Worm (Caenorhabditis elegans): ENCODE measurements around the gene Y39E4B.13.

Y39E4B.13 gene

DNA sequence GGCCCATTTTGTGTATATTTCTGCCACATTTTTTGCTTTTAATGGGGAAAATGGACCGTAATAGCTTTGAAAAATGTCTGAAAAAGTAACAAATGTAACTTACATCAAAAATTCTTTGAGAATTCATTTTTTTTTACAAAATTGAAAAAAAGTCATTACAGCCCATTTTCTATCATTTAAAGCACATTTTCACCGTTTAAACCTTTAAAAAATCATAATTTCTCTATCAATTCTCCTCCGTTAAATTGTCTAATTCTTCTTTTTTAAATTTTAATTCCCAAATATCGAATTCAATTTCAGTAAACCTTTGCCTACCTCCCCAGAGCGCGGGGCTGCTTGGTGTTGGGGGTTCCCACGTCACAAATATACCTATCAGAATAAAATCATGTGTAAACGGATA is 16.4 kb downstream of the Y39E4B.13 start, which contains the start of gene dhhc-8:
Gene dhhc-8, plus strand, starts transcription at position 301 of the 400 bp plus-strand sequence.
- TF ChIP-seq lir-3 (tag; optimal IDR thresholded peaks at IDR 0.05; ENCODE audit: poor library complexity) (no peak), nhr-85 (tag) (peak; percentile 76)

DNA sequence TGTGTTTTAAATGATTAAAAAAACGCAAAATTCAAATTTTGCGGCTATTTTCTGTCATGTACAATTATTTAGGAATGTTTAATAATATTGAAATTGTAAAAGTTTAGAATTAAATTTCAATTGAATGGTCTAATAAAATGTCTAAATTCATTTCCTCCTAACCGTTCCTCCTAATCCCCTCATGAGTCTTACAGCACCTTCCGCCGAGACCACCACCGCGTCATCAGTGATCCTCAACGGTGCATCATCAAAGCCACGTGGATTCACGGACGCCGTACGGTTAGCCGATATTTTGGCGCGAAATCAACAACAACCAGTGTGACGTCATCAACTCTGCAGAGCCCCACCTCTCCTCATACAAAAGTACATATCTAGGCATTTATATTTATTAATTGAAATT is 27.5 kb downstream of the Y39E4B.13 start:
- TF ChIP-seq snpc-4 (tag; optimal IDR thresholded peaks at IDR 0.05) (no peak), lin-35 (GFP tag; optimal IDR thresholded peaks at IDR 0.05) (no peak), pag-3 (tag; optimal IDR thresholded peaks at IDR 0.05; ENCODE audit: borderline replicate concordance, insufficient read depth) (no peak), dpl-1 (GFP tag; optimal IDR thresholded peaks at IDR 0.05) (no peak), tbx-2 (tag; optimal IDR thresholded peaks at IDR 0.05) (no peak), ceh-90 (tag; optimal IDR thresholded peaks at IDR 0.05) (no peak)

DNA sequence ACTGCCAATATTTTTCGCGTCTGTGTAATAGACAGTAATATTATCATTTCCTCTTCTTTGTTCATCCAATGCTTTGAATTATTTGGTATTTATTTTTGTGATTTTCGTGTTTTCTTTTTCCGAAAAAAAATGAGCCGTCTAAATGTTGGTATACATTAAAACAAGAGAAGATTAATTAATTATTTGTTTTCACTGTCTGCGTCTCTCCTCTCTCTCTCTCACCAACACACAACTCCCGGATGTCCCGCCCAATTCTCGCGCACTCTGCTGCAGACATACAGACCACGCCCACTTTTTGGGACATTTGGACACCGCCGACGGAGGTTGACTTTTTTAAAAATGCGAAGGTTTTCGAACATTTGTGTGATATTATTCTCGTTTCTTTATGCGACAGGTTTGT is 28.6 kb downstream of the Y39E4B.13 start, which contains the start of gene zig-8:
Gene zig-8, plus strand, starts transcription at position 301 of the 400 bp plus-strand sequence.
- TF ChIP-seq nhr-20 (tag; optimal IDR thresholded peaks at IDR 0.05) (no peak), efl-1 (optimal IDR thresholded peaks at IDR 0.05) (no peak), efl-1 (GFP tag; optimal IDR thresholded peaks at IDR 0.05 in 1 of 2) (peak in 1 of 2 experiments; percentile 66), unc-86 (tag; optimal IDR thresholded peaks at IDR 0.05) (peak; percentile 37)

DNA sequence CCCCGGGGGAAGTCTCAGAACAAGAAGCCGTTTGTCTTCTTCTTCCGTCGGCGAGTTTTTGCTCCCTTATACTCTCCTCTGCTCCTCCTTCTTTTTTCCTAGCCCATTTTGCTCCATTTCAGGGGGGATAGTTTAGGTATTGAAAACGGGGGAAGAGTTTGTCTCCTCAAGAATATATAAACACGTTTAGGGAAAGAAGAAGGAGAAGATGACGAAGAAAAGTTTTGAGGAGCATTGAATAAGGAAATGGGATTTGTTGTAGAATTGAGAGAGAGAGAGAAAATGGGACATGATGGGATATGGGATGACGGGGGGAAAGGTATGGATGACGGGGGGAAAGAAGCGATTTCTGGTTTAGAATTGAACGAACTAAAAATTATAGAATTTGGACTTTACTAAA is 32.5 kb downstream of the Y39E4B.13 start:
- TF ChIP-seq ces-1 (GFP tag; optimal IDR thresholded peaks at IDR 0.05), result peak; percentile 21
- TF ChIP-seq ceh-90 (tag; optimal IDR thresholded peaks at IDR 0.05), result no peak
- TF ChIP-seq zag-1 (tag; optimal IDR thresholded peaks at IDR 0.05), result no peak
- peak; percentile 63 for TF ChIP-seq lin-14 (GFP tag; optimal IDR thresholded peaks at IDR 0.05)
- TF ChIP-seq tbx-2 (tag; optimal IDR thresholded peaks at IDR 0.05), result no peak
- TF ChIP-seq fkh-10 (GFP tag; optimal IDR thresholded peaks at IDR 0.05), result peak; percentile 76

DNA sequence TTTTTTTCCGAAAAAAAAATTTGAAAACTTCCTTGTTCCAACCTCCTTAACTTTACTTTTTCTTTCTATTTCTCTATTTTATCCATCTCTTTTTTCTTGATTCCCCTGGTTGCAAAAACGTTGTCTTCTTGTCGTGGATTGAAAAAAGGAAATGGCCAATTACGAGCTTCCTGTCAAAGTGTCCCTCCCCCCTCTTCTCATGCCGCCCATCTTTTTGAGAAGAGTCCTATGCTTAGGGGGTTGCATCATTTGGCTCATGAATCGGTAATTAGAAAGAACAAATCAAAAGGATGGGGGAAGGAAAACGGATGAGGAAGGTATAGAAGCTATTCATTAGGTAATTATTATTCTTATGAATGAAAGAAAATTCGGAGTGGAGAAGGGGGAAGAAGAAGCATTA is 36.2 kb downstream of the Y39E4B.13 start:
- TF ChIP-seq tbx-2 (tag; optimal IDR thresholded peaks at IDR 0.05) (peak; percentile 13), ceh-88 (GFP tag; IDR thresholded peaks at IDR 0.05) (no peak), fkh-10 (GFP tag; optimal IDR thresholded peaks at IDR 0.05) (peak; percentile 49), unc-86 (tag; optimal IDR thresholded peaks at IDR 0.05) (peak; percentile 45), F16B12.6 (tag; optimal IDR thresholded peaks at IDR 0.05) (no peak), nhr-77 (tag; optimal IDR thresholded peaks at IDR 0.05) (no peak), ztf-4 (tag; optimal IDR thresholded peaks at IDR 0.05) (no peak), irx-1 (tag; optimal IDR thresholded peaks at IDR 0.05) (no peak), C16A3.4 (tag; optimal IDR thresholded peaks at IDR 0.05) (no peak), ama-1 (optimal IDR thresholded peaks at IDR 0.05) (no peak), nhr-84 (tag; optimal IDR thresholded peaks at IDR 0.05) (no peak), mep-1 (tag; optimal IDR thresholded peaks at IDR 0.05) (no peak), ceh-63 (GFP tag; optimal IDR thresholded peaks at IDR 0.05) (peak; percentile 3), nhr-28 (tag; optimal IDR thresholded peaks at IDR 0.05) (no peak), sox-4 (tag; optimal IDR thresholded peaks at IDR 0.05) (no peak), fos-1 (tag; optimal IDR thresholded peaks at IDR 0.05) (no peak), efl-3 (GFP tag; optimal IDR thresholded peaks at IDR 0.05) (no peak), dsc-1 (tag; optimal IDR thresholded peaks at IDR 0.05) (no peak), nhr-47 (tag; optimal IDR thresholded peaks at IDR 0.05) (peak; percentile 9), ces-1 (GFP tag; optimal IDR thresholded peaks at IDR 0.05) (peak; percentile 49), xbp-1 (tag; optimal IDR thresholded peaks at IDR 0.05) (no peak), lin-14 (GFP tag; optimal IDR thresholded peaks at IDR 0.05) (peak; percentile 82), egl-13 (tag; optimal IDR thresholded peaks at IDR 0.05) (no peak), zag-1 (tag; optimal IDR thresholded peaks at IDR 0.05) (no peak), hlh-4 (tag; optimal IDR thresholded peaks at IDR 0.05) (no peak), mdl-1 (tag; optimal IDR thresholded peaks at IDR 0.05) (no peak)

All from whole organism, L1 larva.